Fruit fly (Drosophila melanogaster) whole organism, embryonic: ENCODE results near the gene CCHa2.

Experiments used
- Atf-2 ChIP-seq: fragments of 200-800 bp; sonication (Bioruptor generic); optimal IDR thresholded peaks from 2 replicates; lab custom pipeline; 2016; ENCODE audit warnings: missing biosample characterization, missing genetic modification characterization
- B-H1 ChIP-seq: fragments of 200-800 bp; sonication (Bioruptor generic); IDR thresholded peaks from 3 replicates; pipeline ENCODE4 v1.3.6; 2022; ENCODE audit warnings: missing biosample characterization, missing genetic modification characterization
- Hr39 ChIP-seq: fragments of >200 bp; optimal IDR thresholded peaks from 2 replicates; lab custom pipeline; 2017

DNA sequence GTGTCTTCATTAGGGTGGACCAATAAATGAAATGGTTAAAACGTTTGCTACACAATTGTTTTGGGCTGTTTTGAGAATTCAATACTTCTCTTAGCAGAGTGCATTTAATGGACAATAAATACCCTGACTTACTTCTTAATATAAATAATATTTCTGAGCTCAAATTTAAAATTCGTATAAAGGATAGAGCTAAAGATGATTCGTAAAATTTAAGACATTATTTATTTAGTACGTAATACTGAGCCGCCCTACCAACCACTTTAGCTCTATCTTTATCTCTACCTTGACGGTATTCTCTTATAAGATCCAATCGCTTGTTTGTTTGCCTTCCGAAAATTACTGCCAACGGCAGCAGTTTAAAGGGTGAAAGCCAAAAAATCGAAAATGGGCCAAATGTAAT, 38.6 kb upstream of the CCHa2 start:
- TF ChIP-seq Atf-2 (GFP tag; lab: Kevin White, UChicago) (peak; percentile 29), Hr39 (lab: Kevin White, UChicago) (no peak), B-H1 (GFP tag; lab: Robert Waterston, UW) (peak; percentile 62)
